Worm (Caenorhabditis elegans): Measurements from ENCODE around the gene rpb-11.
A peak's percentile ranks its signal among the peaks of the same experiment; 100 is the strongest.

DNA sequence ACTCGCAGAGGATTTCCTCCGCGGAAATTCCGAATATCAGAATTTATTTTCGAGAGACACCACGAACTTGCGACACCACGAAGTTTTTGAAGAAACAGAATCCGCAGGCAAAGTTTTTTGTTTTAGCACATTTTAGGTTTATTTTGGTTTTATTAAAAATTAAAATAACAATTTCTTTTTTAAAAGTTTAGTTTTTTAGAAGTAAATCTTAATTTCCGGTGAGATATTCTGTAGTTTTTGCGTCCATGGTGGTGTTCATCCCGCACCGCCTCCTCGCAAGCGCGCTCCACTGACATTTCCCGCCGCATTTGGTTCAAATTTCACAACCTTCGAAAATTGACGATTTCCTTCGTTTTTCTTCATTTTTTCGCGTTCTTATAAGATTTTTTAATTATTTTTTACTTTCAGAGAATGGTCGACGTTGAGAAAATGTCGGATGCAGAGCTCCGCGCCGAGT is 3.2 kb downstream of the rpb-11 start, which contains the start of gene lem-2:
- TF ChIP-seq ceh-9 (tag; optimal IDR thresholded peaks at IDR 0.05) (no peak), daf-12 (tag; optimal IDR thresholded peaks at IDR 0.05) (no peak), ceh-82 (tag; optimal IDR thresholded peaks at IDR 0.05) (no peak), nhr-237 (tag; optimal IDR thresholded peaks at IDR 0.05) (no peak), nhr-77 (tag; optimal IDR thresholded peaks at IDR 0.05) (peak; percentile 13), zag-1 (tag; optimal IDR thresholded peaks at IDR 0.05) (no peak), unc-39 (tag; optimal IDR thresholded peaks at IDR 0.05) (no peak), lin-39 (tag; optimal IDR thresholded peaks at IDR 0.05) (peak; percentile 41), lsy-12 (tag; optimal IDR thresholded peaks at IDR 0.05) (peak; percentile 76), mdl-1 (tag; optimal IDR thresholded peaks at IDR 0.05) (no peak), lin-15B (tag; optimal IDR thresholded peaks at IDR 0.05) (peak; percentile 86), snpc-4 (tag; optimal IDR thresholded peaks at IDR 0.05) (peak; percentile 81), fkh-10 (GFP tag; optimal IDR thresholded peaks at IDR 0.05) (no peak)

Measured in whole organism, L3 larva.